Fruit fly (Drosophila melanogaster): Measurements from ENCODE around the gene CG6398.
"Not testable (repeated sequence)": the region's sequence is repeated elsewhere in the genome, so short reads cannot be mapped to it uniquely, and the experiment has no call there.

Gene CG6398

dm6 chrX:17880269-17880889 lies 49.8 kb downstream of the CG6398 start:
- peak; percentile 99 for TF ChIP-seq noc (tag; optimal IDR thresholded peaks at IDR 0.05)

- TF ChIP-seq noc (tag; optimal IDR thresholded peaks at IDR 0.05), result peak; percentile 91
Observed at dm6 chrX:17881138-17882121, 50.8 kb downstream of the CG6398 start.

DNA sequence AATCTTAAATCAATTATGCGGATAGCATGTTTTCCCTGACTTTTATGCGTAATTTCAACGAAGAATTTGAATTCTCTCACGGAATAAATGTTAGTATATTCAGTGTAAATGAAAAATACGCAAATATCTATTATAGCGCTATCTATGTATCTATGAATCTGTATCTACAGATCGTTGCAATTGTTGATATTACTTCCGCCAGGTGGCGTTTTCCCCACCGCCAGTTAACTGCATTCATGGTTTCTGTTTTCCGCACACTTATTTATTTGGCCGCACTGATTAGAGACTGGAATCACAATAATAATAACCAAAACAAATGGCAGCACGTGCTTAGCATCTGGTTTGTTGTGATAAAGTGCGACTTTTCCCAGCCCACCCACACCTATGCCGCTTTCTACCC lies 52.1 kb downstream of the CG6398 start:
- TF ChIP-seq noc (tag; optimal IDR thresholded peaks at IDR 0.05), result no peak

- TF ChIP-seq noc (tag; optimal IDR thresholded peaks at IDR 0.05), result no peak
Observed at dm6 chrX:17883418-17883817, 52.8 kb downstream of the CG6398 start, which contains the start of gene CG12985. Gene CG12985 (plus strand): TSS chrX:17883718.

DNA sequence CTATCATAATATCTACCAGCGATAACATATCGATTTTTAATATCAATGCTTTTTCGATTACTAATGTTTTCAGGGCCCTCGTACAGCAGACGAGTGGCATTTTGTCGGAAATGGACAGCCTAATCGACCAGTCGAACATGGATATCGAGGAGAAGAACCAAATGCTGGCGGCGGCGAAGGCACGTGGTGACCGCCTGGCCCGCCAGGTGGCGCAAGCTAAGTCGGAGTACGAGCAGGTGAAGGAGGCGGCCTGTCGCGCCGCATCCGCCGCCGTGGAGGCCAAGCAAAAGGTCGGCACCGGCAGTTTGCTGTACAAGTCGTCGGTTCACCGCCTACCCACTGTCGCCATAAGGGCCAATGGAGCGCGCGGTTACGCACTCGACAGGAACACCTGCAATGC lies 53.9 kb downstream of the CG6398 start:
- TF ChIP-seq noc (tag; optimal IDR thresholded peaks at IDR 0.05), result no peak

dm6 chrX:17885295-17885694 lies 54.7 kb downstream of the CG6398 start:
- TF ChIP-seq noc (tag; optimal IDR thresholded peaks at IDR 0.05), result no peak

DNA sequence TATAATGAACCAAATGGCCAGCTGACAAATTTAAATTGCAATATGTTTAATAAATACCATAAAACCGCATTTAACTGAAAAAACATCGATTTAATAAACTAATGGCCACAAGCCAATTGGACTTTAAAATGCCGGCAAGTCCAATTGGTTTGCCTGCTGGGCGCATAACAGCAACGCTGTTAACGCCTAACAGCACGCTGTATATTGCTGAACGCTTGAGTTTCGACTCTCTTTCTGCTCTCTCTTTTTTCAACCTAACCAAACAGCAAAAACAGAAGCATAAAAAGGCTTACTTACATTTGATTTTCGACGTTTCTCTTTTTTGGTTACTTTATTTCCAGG lies 55.5 kb downstream of the CG6398 start:
- TF ChIP-seq noc (tag; optimal IDR thresholded peaks at IDR 0.05), result no peak

DNA sequence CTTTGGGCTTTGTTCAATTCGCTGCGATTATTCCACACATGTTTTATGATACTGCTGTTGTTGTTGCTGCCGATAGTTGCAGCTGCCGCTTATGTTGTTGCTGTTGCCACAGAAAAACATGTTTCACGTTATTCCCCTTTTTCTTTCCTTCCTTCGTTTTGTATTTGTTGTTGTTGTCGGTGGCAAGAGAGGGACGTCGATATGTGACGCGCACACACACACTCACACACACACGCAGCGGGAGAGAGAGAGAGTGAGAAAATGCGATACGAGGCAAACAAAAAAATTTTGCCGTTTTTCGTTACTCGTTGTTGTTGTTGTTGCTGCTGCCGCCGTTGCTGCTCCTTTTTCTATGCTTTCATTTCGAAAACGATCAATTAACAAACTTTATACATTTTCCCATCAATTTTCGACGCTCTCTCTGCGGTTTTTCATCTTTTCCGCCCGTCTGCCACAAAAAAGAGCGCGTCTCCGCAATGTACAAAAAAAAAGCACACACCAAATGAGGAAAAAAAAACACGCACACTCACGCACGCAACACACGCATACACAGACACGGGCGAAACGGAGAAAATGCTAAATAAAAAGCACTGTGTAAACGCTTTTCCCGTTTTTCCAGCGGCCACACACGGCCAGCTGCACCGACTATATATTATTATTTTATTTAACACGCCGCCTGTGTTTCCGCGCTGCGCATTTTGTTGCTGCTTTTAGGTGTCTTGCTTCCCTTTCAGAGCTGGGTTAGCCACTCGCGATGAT lies 56.0 kb downstream of the CG6398 start:
- TF ChIP-seq noc (tag; optimal IDR thresholded peaks at IDR 0.05), result no peak

DNA sequence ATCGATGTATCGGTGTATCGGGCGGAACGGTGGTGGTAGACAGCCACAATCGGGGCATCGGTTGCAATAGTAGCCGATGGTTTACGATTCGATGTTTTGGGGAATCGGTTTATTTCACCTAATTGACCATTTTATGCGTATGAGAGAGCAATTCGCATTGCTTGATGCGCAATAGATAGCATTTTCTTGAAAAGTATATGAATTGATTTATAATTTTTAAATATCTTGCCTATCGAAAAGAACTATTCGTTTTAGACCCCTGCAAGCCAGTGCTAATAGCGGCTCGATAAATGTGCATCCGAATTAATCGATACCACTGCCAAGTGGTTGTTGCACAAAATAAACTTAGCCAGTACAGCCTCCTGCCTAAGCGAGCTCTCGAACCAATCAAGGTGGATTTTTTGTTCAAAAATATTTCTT lies 56.6 kb downstream of the CG6398 start, which contains the start of gene mnb:
mnb (minus strand) TSS at position 15 of the 420 bp plus-strand sequence.
- TF ChIP-seq noc (tag; optimal IDR thresholded peaks at IDR 0.05), result no peak

dm6 chrX:17887877-17888276 lies 57.2 kb downstream of the CG6398 start, which contains the start of gene CG6788:
Gene CG6788 (plus strand): TSS chrX:17888177.
- no peak for TF ChIP-seq noc (tag; optimal IDR thresholded peaks at IDR 0.05)

DNA sequence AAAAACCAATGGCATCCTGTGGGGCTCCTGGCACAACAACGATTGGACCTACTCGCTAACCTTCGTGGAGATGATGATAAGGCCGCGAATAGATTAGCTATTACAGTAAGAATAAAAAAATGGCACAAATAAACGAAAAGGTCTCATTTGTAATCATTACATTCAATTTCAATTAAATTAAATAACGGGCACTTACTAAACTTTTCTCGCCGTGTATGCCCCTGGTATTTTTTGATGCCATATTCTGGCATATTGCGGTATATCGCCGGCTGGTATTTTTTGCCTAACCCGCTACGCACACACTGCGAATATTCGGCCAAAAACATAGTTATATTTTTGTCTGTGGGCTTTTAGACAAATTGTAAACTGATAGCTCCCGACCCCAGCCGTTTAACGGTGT lies 58.6 kb downstream of the CG6398 start, which contains the start of gene Gss1:
Gss1 (plus strand) TSS at position 301 of the 400 bp plus-strand sequence.
- TF ChIP-seq noc (tag; optimal IDR thresholded peaks at IDR 0.05), result not testable (repeated sequence)

Measured in whole organism, larva.